Worm (Caenorhabditis elegans): ENCODE results near the gene flp-21.

DNA sequence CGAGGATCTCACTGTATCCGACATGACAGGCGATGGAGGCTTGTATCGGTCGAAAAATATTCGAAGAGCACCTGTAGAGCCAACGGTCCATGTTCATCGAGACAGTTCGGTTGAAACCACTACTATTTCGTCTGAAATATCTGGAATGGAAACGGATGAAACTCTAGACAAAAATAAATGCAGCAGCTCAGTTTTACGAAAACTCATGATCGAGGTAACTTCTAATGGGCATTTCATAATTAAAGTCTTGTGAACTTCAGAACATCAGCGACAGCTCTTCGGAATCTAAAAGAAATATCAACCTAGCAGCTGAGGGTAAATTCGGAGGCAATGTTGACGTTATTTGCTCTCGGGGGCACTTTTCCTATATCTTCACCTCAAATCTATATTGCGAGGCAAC lies 17.9 kb upstream of the flp-21 start:
- TF ChIP-seq unc-130 (GFP tag; optimal IDR thresholded peaks at IDR 0.05) = no peak
- no peak for TF ChIP-seq snpc-4 (GFP tag; optimal IDR thresholded peaks at IDR 0.05)
- no peak for TF ChIP-seq snpc-4 (tag; optimal IDR thresholded peaks at IDR 0.05)
- no peak for TF ChIP-seq ztf-22 (GFP tag; optimal IDR thresholded peaks at IDR 0.05)

Data from whole organism, young adult.